Fruit fly (Drosophila melanogaster) whole organism, embryonic: ENCODE measurements around the gene Eig71Ed.

ENCODE experiments used
- Ada2b ChIP-seq: fragments of 200-800 bp; sonication (Bioruptor generic); IDR thresholded peaks from 2 replicates; pipeline ENCODE4 v1.3.6; 2022; ENCODE audit warnings: missing biosample characterization, missing genetic modification characterization
- CG11247 ChIP-seq: fragments of 200-800 bp; sonication (Bioruptor generic); IDR thresholded peaks from 2 replicates; pipeline ENCODE4 v1.3.6; 2022; ENCODE audit warnings: missing biosample characterization, missing genetic modification characterization
- CG12942 ChIP-seq: fragments of 200-800 bp; sonication (Bioruptor generic); optimal IDR thresholded peaks from 3 replicates; lab custom pipeline; 2016; ENCODE audit warnings: missing biosample characterization, missing genetic modification characterization
- CG13775 ChIP-seq: fragments of 200-800 bp; sonication (Bioruptor generic); optimal IDR thresholded peaks from 3 replicates; lab custom pipeline; 2017; ENCODE audit warnings: missing biosample characterization, mild to moderate bottlenecking, missing genetic modification characterization
- CG15696 ChIP-seq: fragments of 200-800 bp; sonication (Bioruptor generic); optimal IDR thresholded peaks from 2 replicates; lab custom pipeline; 2019; ENCODE audit warnings: missing biosample characterization, mild to moderate bottlenecking, missing genetic modification characterization, moderate library complexity
- CG17385 ChIP-seq: fragments of 200-800 bp; sonication (Bioruptor generic); optimal IDR thresholded peaks from 3 replicates; lab custom pipeline; 2018; ENCODE audit warnings: missing biosample characterization, mild to moderate bottlenecking, missing genetic modification characterization
- CG18599 ChIP-seq: fragments of 200-800 bp; sonication (Bioruptor generic); optimal IDR thresholded peaks from 3 replicates; lab custom pipeline; 2017; ENCODE audit warnings: missing biosample characterization, missing genetic modification characterization, mild to moderate bottlenecking, moderate library complexity, missing genetic modification reagents
- CG30431 ChIP-seq: fragments of 200-800 bp; sonication (Bioruptor generic); optimal IDR thresholded peaks from 2 replicates; lab custom pipeline; 2017; ENCODE audit warnings: missing biosample characterization, missing genetic modification characterization
- CG31441 ChIP-seq: fragments of 200-800 bp; sonication (Bioruptor generic); IDR thresholded peaks from 2 replicates; pipeline ENCODE4 v1.3.6; 2022; ENCODE audit warnings: missing biosample characterization, missing genetic modification characterization
- CG32772 ChIP-seq: fragments of 200-800 bp; sonication (Bioruptor generic); IDR thresholded peaks from 2 replicates; pipeline ENCODE4 v1.3.6; 2022; ENCODE audit warnings: missing biosample characterization, missing genetic modification characterization
- CG3726 ChIP-seq: fragments of 200-800 bp; sonication (Bioruptor generic); IDR thresholded peaks from 3 replicates; pipeline ENCODE4, ENCODE4 v1.3.6; 2022; ENCODE audit warnings: missing biosample characterization, missing genetic modification characterization
- CG43689 ChIP-seq: fragments of 200-800 bp; sonication (Bioruptor generic); IDR thresholded peaks from 2 replicates; pipeline ENCODE4 v1.3.6; 2022; ENCODE audit warnings: missing biosample characterization, missing genetic modification characterization
- CG4404 ChIP-seq: fragments of 200-800 bp; sonication (Bioruptor generic); IDR thresholded peaks from 2 replicates; pipeline ENCODE4 v1.3.6; 2022; ENCODE audit warnings: missing biosample characterization, missing genetic modification characterization
- CG4707 ChIP-seq: fragments of 200-800 bp; sonication (Bioruptor generic); optimal IDR thresholded peaks from 2 replicates; lab custom pipeline; 2018; ENCODE audit warnings: missing biosample characterization, mild to moderate bottlenecking, missing genetic modification characterization, moderate library complexity
- CG4730 ChIP-seq: fragments of 200-800 bp; sonication (Bioruptor generic); IDR thresholded peaks from 2 replicates; pipeline ENCODE4 v1.3.6; 2022; ENCODE audit warnings: missing biosample characterization, missing genetic modification characterization
- CG5180 ChIP-seq: fragments of 200-800 bp; sonication (Bioruptor generic); optimal IDR thresholded peaks from 3 replicates; lab custom pipeline; 2017; ENCODE audit warnings: missing biosample characterization, missing genetic modification characterization, mild to moderate bottlenecking, moderate library complexity, missing genetic modification reagents
- CG5245 ChIP-seq: fragments of 200-800 bp; sonication (Bioruptor generic); optimal IDR thresholded peaks from 3 replicates; lab custom pipeline; 2016; ENCODE audit warnings: missing biosample characterization, missing genetic modification characterization
- CG6175 ChIP-seq: fragments of 200-800 bp; sonication (Bioruptor generic); IDR thresholded peaks from 3 replicates; pipeline ENCODE4 v1.3.6; 2022; ENCODE audit warnings: missing biosample characterization, missing genetic modification characterization
- CG6654 ChIP-seq: fragments of 200-800 bp; sonication (Bioruptor generic); optimal IDR thresholded peaks from 2 replicates; lab custom pipeline; 2017; ENCODE audit warnings: missing biosample characterization, mild to moderate bottlenecking, missing genetic modification characterization
- CG8359 ChIP-seq: fragments of 200-800 bp; sonication (Bioruptor generic); optimal IDR thresholded peaks from 2 replicates; lab custom pipeline; 2017; ENCODE audit warnings: missing biosample characterization, mild to moderate bottlenecking, missing genetic modification characterization, borderline replicate concordance
- CG9817 ChIP-seq: fragments of 200-800 bp; sonication (Bioruptor generic); optimal IDR thresholded peaks from 2 replicates; lab custom pipeline; 2018; ENCODE audit warnings: missing biosample characterization, mild to moderate bottlenecking, missing genetic modification characterization, moderate library complexity
- D ChIP-seq, 2 experiments: fragments of 200-800 bp in 1 of 2; fragments of >200 bp in 1 of 2; sonication (Bioruptor generic) in 1 of 2; optimal IDR thresholded peaks; 2 replicates in 1 of 2; 3 replicates in 1 of 2; lab custom pipeline; 2017; ENCODE audit warnings: mild to moderate bottlenecking in 1 of 2, missing biosample characterization in 1 of 2, missing genetic modification characterization in 1 of 2, missing genetic modification reagents in 1 of 2
- Dll ChIP-seq: fragments of 200-800 bp; sonication (Bioruptor generic); IDR thresholded peaks from 4 replicates; pipeline ENCODE4 v1.3.6; 2022; ENCODE audit warnings: missing biosample characterization, missing genetic modification characterization; ENCODE audit not compliant: partially characterized antibody
- Doc2 ChIP-seq: fragments of 200-800 bp; sonication (Bioruptor generic); IDR thresholded peaks from 2 replicates; pipeline ENCODE4 v1.3.6; 2022; ENCODE audit warnings: missing biosample characterization, missing genetic modification characterization
- HLH4C ChIP-seq: fragments of 200-800 bp; sonication (Bioruptor generic); IDR thresholded peaks from 3 replicates; pipeline ENCODE4 v1.3.6; 2022; ENCODE audit warnings: missing biosample characterization, missing genetic modification characterization; ENCODE audit not compliant: partially characterized antibody
- HLH54F ChIP-seq: fragments of 200-800 bp; sonication (Bioruptor generic); optimal IDR thresholded peaks from 3 replicates; lab custom pipeline; 2016; ENCODE audit warnings: missing biosample characterization, missing genetic modification characterization
- HLHmδ ChIP-seq: fragments of 200-800 bp; sonication (Bioruptor generic); optimal IDR thresholded peaks from 2 replicates; lab custom pipeline; 2018; ENCODE audit warnings: missing biosample characterization, mild to moderate bottlenecking, missing genetic modification characterization, moderate library complexity
- Hand ChIP-seq: fragments of 200-800 bp; sonication (Bioruptor generic); optimal IDR thresholded peaks from 2 replicates; lab custom pipeline; 2017; ENCODE audit warnings: mild to moderate bottlenecking, missing biosample characterization, missing genetic modification reagents, missing genetic modification characterization
- Hmx ChIP-seq: fragments of 200-800 bp; sonication (Bioruptor generic); optimal IDR thresholded peaks from 2 replicates; lab custom pipeline; 2016; ENCODE audit warnings: missing biosample characterization, missing genetic modification characterization
- Hr3 ChIP-seq: fragments of 200-800 bp; sonication (Bioruptor generic); optimal IDR thresholded peaks from 3 replicates; lab custom pipeline; 2016; ENCODE audit warnings: missing biosample characterization, missing genetic modification characterization
- Hsf ChIP-seq: fragments of 200-800 bp; sonication (Bioruptor generic); optimal IDR thresholded peaks from 3 replicates; lab custom pipeline; 2016; ENCODE audit warnings: missing biosample characterization, missing genetic modification characterization
- Mrtf ChIP-seq: fragments of 200-800 bp; sonication (Bioruptor generic); IDR thresholded peaks from 3 replicates; pipeline ENCODE4 v1.3.6; 2022; ENCODE audit warnings: missing biosample characterization, missing genetic modification characterization
- Neu2 ChIP-seq: fragments of 200-800 bp; sonication (Bioruptor generic); optimal IDR thresholded peaks from 3 replicates; lab custom pipeline; 2016; ENCODE audit warnings: missing biosample characterization, missing genetic modification characterization, borderline replicate concordance
- Sry-β ChIP-seq: fragments of 200-800 bp; sonication (Bioruptor generic); optimal IDR thresholded peaks from 2 replicates; lab custom pipeline; 2018; ENCODE audit warnings: missing biosample characterization, mild to moderate bottlenecking, missing genetic modification characterization, moderate library complexity
- Stat92E ChIP-seq, 3 experiments: fragments of >200 bp in 2 of 3; fragments of 200-800 bp in 1 of 3; sonication (Bioruptor generic) in 1 of 3; optimal IDR thresholded peaks; 2 replicates each; lab custom pipeline; 2017 to 2019; ENCODE audit warnings: missing biosample characterization in 3 of 3, missing genetic modification characterization in 3 of 3, mild to moderate bottlenecking in 1 of 3, moderate library complexity in 1 of 3
- eve ChIP-seq, 2 experiments: fragments of >200 bp; optimal IDR thresholded peaks; 2 replicates each; lab custom pipeline; 2017; ENCODE audit warnings: missing biosample characterization in 2 of 2, missing genetic modification characterization in 2 of 2
- fd64A ChIP-seq: fragments of 200-800 bp; sonication (Bioruptor generic); optimal IDR thresholded peaks from 3 replicates; lab custom pipeline; 2018; ENCODE audit warnings: missing biosample characterization, mild to moderate bottlenecking, missing genetic modification characterization
- hkb ChIP-seq, 2 experiments: fragments of 200-800 bp in 1 of 2; fragments of >200 bp in 1 of 2; sonication (Bioruptor generic) in 1 of 2; IDR thresholded peaks in 1 of 2; optimal IDR thresholded peaks in 1 of 2; 2 replicates each; pipeline versions ENCODE4 v1.3.6 to Lab custom; 2017 to 2022; ENCODE audit warnings: missing biosample characterization in 1 of 2, missing genetic modification characterization in 1 of 2
- mam ChIP-seq: fragments of 200-800 bp; sonication (Bioruptor generic); optimal IDR thresholded peaks from 3 replicates; lab custom pipeline; 2016; ENCODE audit warnings: missing biosample characterization, missing genetic modification characterization
- phol ChIP-seq: fragments of 200-800 bp; sonication (Bioruptor generic); optimal IDR thresholded peaks from 3 replicates; lab custom pipeline; 2018; ENCODE audit warnings: missing biosample characterization, mild to moderate bottlenecking, missing genetic modification characterization, moderate library complexity
- pita ChIP-seq: fragments of 200-800 bp; sonication (Bioruptor generic); optimal IDR thresholded peaks from 2 replicates; lab custom pipeline; 2017; ENCODE audit warnings: missing biosample characterization, mild to moderate bottlenecking, missing genetic modification characterization
- sima ChIP-seq: fragments of 200-800 bp; sonication (Bioruptor generic); optimal IDR thresholded peaks from 2 replicates; lab custom pipeline; 2016; ENCODE audit warnings: missing biosample characterization, missing genetic modification characterization
- sob ChIP-seq: fragments of 200-800 bp; sonication (Bioruptor generic); IDR thresholded peaks from 2 replicates; pipeline ENCODE4 v1.3.6; 2022; ENCODE audit warnings: missing biosample characterization, missing genetic modification characterization
- tap ChIP-seq: fragments of 200-800 bp; optimal IDR thresholded peaks from 3 replicates; lab custom pipeline; 2019; ENCODE audit warnings: missing biosample characterization, mild to moderate bottlenecking, missing genetic modification characterization, moderate library complexity
- trem ChIP-seq: fragments of 200-800 bp; optimal IDR thresholded peaks from 3 replicates; lab custom pipeline; 2019; ENCODE audit warnings: missing biosample characterization, mild to moderate bottlenecking, missing genetic modification characterization, moderate library complexity
- ttk ChIP-seq: fragments of 200-800 bp; sonication (Bioruptor generic); IDR thresholded peaks from 2 replicates; pipeline ENCODE4 v2.1.2; 2022; ENCODE audit warnings: missing biosample characterization, missing genetic modification characterization
- zf30C ChIP-seq: fragments of 200-800 bp; sonication (Bioruptor generic); optimal IDR thresholded peaks from 3 replicates; lab custom pipeline; 2018; ENCODE audit warnings: missing biosample characterization, mild to moderate bottlenecking, missing genetic modification characterization
- zfh1 ChIP-seq: fragments of 200-800 bp; sonication (Bioruptor generic); IDR thresholded peaks from 3 replicates; pipeline ENCODE4 v1.3.6; 2022; ENCODE audit warnings: missing biosample characterization, missing genetic modification characterization

The Eig71Ed gene

dm6 chr3L:15692794-15693532, 40.6 kb downstream of the Eig71Ed start (continued):
- no peak for TF ChIP-seq CG12942
- TF ChIP-seq CG5180 (GFP tag; lab: Kevin White, UChicago): no peak
- TF ChIP-seq Hsf (GFP tag; lab: Kevin White, UChicago): no peak
- TF ChIP-seq CG3726 (GFP tag; lab: Robert Waterston, UW): no peak
- peak; percentile 36 for TF ChIP-seq Hr3 (GFP tag; lab: Kevin White, UChicago)
- no peak for TF ChIP-seq CG30431 (GFP tag; lab: Kevin White, UChicago)
- TF ChIP-seq Doc2 (GFP tag; lab: Robert Waterston, UW): no peak
- TF ChIP-seq trem: peak; percentile 35
- no peak for TF ChIP-seq hkb (optimal IDR thresholded peaks at IDR 0.05; lab: Kevin White, UChicago)
- no peak for TF ChIP-seq hkb (GFP tag; IDR thresholded peaks at IDR 0.05; lab: Robert Waterston, UW)
- TF ChIP-seq zf30C (GFP tag; lab: Kevin White, UChicago): peak; percentile 4
- no peak for TF ChIP-seq pita
- no peak for TF ChIP-seq Ada2b
- TF ChIP-seq Dll (GFP tag; lab: Robert Waterston, UW): no peak
- TF ChIP-seq sima: no peak
- peak; percentile 50 for TF ChIP-seq CG8359 (GFP tag; lab: Kevin White, UChicago)
- TF ChIP-seq CG4404: no peak
- TF ChIP-seq CG43689 (GFP tag; lab: Robert Waterston, UW): no peak
- TF ChIP-seq tap: no peak
- TF ChIP-seq CG11247 (GFP tag; lab: Robert Waterston, UW): no peak
- no peak for TF ChIP-seq CG6175 (GFP tag; lab: Robert Waterston, UW)
- TF ChIP-seq Stat92E (GFP tag; optimal IDR thresholded peaks at IDR 0.05; lab: Kevin White, UChicago): peak in 1 of 3 experiments; percentile 72
- no peak for TF ChIP-seq CG32772 (GFP tag; lab: Robert Waterston, UW)
- peak; percentile 38 for TF ChIP-seq CG15696
- no peak for TF ChIP-seq CG9817 (tag; lab: Kevin White, UChicago)
- peak; percentile 78 for TF ChIP-seq phol (tag; lab: Kevin White, UChicago)
- no peak for TF ChIP-seq zfh1 (GFP tag; lab: Robert Waterston, UW)
- peak; percentile 34 for TF ChIP-seq CG13775 (GFP tag; lab: Kevin White, UChicago)
- peak; percentile 8 for TF ChIP-seq CG17385
- TF ChIP-seq CG5245 (GFP tag; lab: Kevin White, UChicago): no peak
- TF ChIP-seq Hmx (GFP tag; lab: Kevin White, UChicago): no peak
- TF ChIP-seq Neu2 (GFP tag; lab: Kevin White, UChicago): no peak
- 0 out of 2 replicates have a peak, but pooled peaks have one; percentile 15 for TF ChIP-seq ttk (GFP tag; lab: Robert Waterston, UW)
- TF ChIP-seq CG4730 (GFP tag; lab: Robert Waterston, UW): no peak
- no peak for TF ChIP-seq mam
- no peak for TF ChIP-seq CG18599
- TF ChIP-seq D (optimal IDR thresholded peaks at IDR 0.05; lab: Kevin White, UChicago): no peak
- TF ChIP-seq D (GFP tag; optimal IDR thresholded peaks at IDR 0.05; lab: Kevin White, UChicago): peak; percentile 56
- TF ChIP-seq HLH54F: no peak
- TF ChIP-seq Mrtf (GFP tag; lab: Robert Waterston, UW): no peak
- no peak for TF ChIP-seq CG6654 (GFP tag; lab: Kevin White, UChicago)
- no peak for TF ChIP-seq CG4707 (GFP tag; lab: Kevin White, UChicago)
- TF ChIP-seq CG31441 (GFP tag; lab: Robert Waterston, UW): peak; percentile 63
- TF ChIP-seq sob: no peak
- TF ChIP-seq Sry-β: no peak
- no peak for TF ChIP-seq HLHmδ (GFP tag; lab: Kevin White, UChicago)
- TF ChIP-seq HLH4C (GFP tag; lab: Robert Waterston, UW): no peak
- no peak for TF ChIP-seq Hand
- no peak for TF ChIP-seq fd64A
- TF ChIP-seq eve (GFP tag; optimal IDR thresholded peaks at IDR 0.05; lab: Kevin White, UChicago): no peak
